Fruit fly (Drosophila melanogaster): ENCODE data around the gene Cog8.

Cog8 gene

dm6 chr2L:11516526-11517441 lies 18.0 kb upstream of the Cog8 start, which contains the start of the genes Dlg5 and CG4970 (continued):
- TF ChIP-seq sr (GFP tag; IDR thresholded peaks at IDR 0.05) (no peak), ab (GFP tag; optimal IDR thresholded peaks at IDR 0.05) (no peak), CG11723 (GFP tag; optimal IDR thresholded peaks at IDR 0.05) (no peak), onecut (GFP tag; IDR thresholded peaks at IDR 0.05) (peak; percentile 40; the same call in 1 of the 2 replicates), ranshi (GFP tag; IDR thresholded peaks at IDR 0.05) (no peak), ara (GFP tag; IDR thresholded peaks at IDR 0.05) (no peak), jumu (GFP tag; optimal IDR thresholded peaks at IDR 0.05) (peak; percentile 2), knrl (GFP tag; IDR thresholded peaks at IDR 0.05; ENCODE audit: partially characterized antibody) (peak; percentile 86), Dp (GFP tag; optimal IDR thresholded peaks at IDR 0.05) (peak; percentile 64), CG4854 (GFP tag; optimal IDR thresholded peaks at IDR 0.05) (no peak), schlank (tag; optimal IDR thresholded peaks at IDR 0.05) (no peak), D (optimal IDR thresholded peaks at IDR 0.05) (no peak), D (GFP tag; optimal IDR thresholded peaks at IDR 0.05) (no peak), Ets97D (GFP tag; optimal IDR thresholded peaks at IDR 0.05) (peak; percentile 73), crp (GFP tag; optimal IDR thresholded peaks at IDR 0.05) (peak in 1 of 2 experiments; percentile 64), Bteb2 (GFP tag; optimal IDR thresholded peaks at IDR 0.05) (peak; percentile 2), D19A (tag; optimal IDR thresholded peaks at IDR 0.05) (no peak), CG12155 (GFP tag; optimal IDR thresholded peaks at IDR 0.05) (no peak), YL-1 (GFP tag; optimal IDR thresholded peaks at IDR 0.05) (peak; percentile 85), chm (GFP tag; IDR thresholded peaks at IDR 0.05) (no peak), CrebB (tag; optimal IDR thresholded peaks at IDR 0.05) (no peak), peb (GFP tag; IDR thresholded peaks at IDR 0.05) (no peak), CG31441 (GFP tag; IDR thresholded peaks at IDR 0.05) (no peak), Awh (GFP tag; IDR thresholded peaks at IDR 0.05) (no peak), CG13894 (tag; optimal IDR thresholded peaks at IDR 0.05) (peak; percentile 68), CG30431 (GFP tag; optimal IDR thresholded peaks at IDR 0.05) (no peak), Hr51 (GFP tag; optimal IDR thresholded peaks at IDR 0.05) (no peak), Nf-YA (GFP tag; IDR thresholded peaks at IDR 0.05) (no peak), esg (GFP tag; conservative IDR thresholded peaks at IDR 0.05) (no peak), MTF-1 (GFP tag; optimal IDR thresholded peaks at IDR 0.05; ENCODE audit: borderline replicate concordance) (no peak), kay (GFP tag; optimal IDR thresholded peaks at IDR 0.05) (no peak), CG7357 (GFP tag; IDR thresholded peaks at IDR 0.05) (no peak), CG10274 (GFP tag; optimal IDR thresholded peaks at IDR 0.05) (no peak), NC2β (GFP tag; optimal IDR thresholded peaks at IDR 0.05) (peak; percentile 35), CG2116 (GFP tag; optimal IDR thresholded peaks at IDR 0.05) (peak; percentile 78), exex (tag; optimal IDR thresholded peaks at IDR 0.05) (no peak), BtbVII (GFP tag; optimal IDR thresholded peaks at IDR 0.05) (peak; percentile 17), tup (GFP tag; optimal IDR thresholded peaks at IDR 0.05) (no peak), lov (optimal IDR thresholded peaks at IDR 0.05) (no peak), lov (GFP tag; IDR thresholded peaks at IDR 0.05) (no peak), CG11695 (GFP tag; IDR thresholded peaks at IDR 0.05) (no peak), CG9817 (tag; optimal IDR thresholded peaks at IDR 0.05) (no peak), CG32767 (GFP tag; IDR thresholded peaks at IDR 0.05) (no peak), Dad (GFP tag; optimal IDR thresholded peaks at IDR 0.05) (no peak), Lhr (GFP tag; optimal IDR thresholded peaks at IDR 0.05) (peak; percentile 91), CG3281 (GFP tag; optimal IDR thresholded peaks at IDR 0.05) (no peak), CG32772 (GFP tag; IDR thresholded peaks at IDR 0.05) (peak; percentile 56; the same call in 1 of the 2 replicates), Abd-B (GFP tag; optimal IDR thresholded peaks at IDR 0.05) (no peak), shn (GFP tag; optimal IDR thresholded peaks at IDR 0.05) (no peak), CG7745 (tag; optimal IDR thresholded peaks at IDR 0.05) (no peak)
